Worm (Caenorhabditis elegans) whole organism, young adult: ENCODE results near the gene mdt-26.

ENCODE experiments used
- C17E4.6 ChIP-seq: fragments of 200-800 bp; sonication (Bioruptor generic); IDR thresholded peaks from 2 replicates; pipeline ENCODE4 v1.3.6; 2022; ENCODE audit warnings: missing genetic modification reagents, missing genetic modification characterization, missing compliant biosample characterization
- F23B12.7 ChIP-seq: sonication (generic microtip); optimal IDR thresholded peaks from 2 replicates; lab custom pipeline; 2017; ENCODE audit warnings: missing genetic modification characterization, mild to moderate bottlenecking, missing compliant biosample characterization, antibody characterized with exemption, moderate library complexity; ENCODE audit not compliant: insufficient read depth
- F52B5.7 ChIP-seq: sonication (generic microtip); optimal IDR thresholded peaks from 2 replicates; lab custom pipeline; 2016; ENCODE audit warnings: mild to moderate bottlenecking, missing genetic modification characterization, missing compliant biosample characterization
- F55B11.4 ChIP-seq: sonication (generic microtip); optimal IDR thresholded peaks from 2 replicates; lab custom pipeline; 2016; ENCODE audit warnings: missing compliant biosample characterization, missing genetic modification characterization, borderline replicate concordance; ENCODE audit not compliant: insufficient read depth
- T07F8.4 ChIP-seq: sonication (generic microtip); optimal IDR thresholded peaks from 2 replicates; lab custom pipeline; 2016; ENCODE audit warnings: mild to moderate bottlenecking, missing genetic modification characterization, moderate library complexity, missing compliant biosample characterization
- Y53F4B.3 ChIP-seq: fragments of 200-800 bp; sonication (Bioruptor generic); IDR thresholded peaks from 2 replicates; pipeline ENCODE4 v1.3.6; 2022; ENCODE audit warnings: missing genetic modification reagents, missing genetic modification characterization, missing compliant biosample characterization
- Y56A3A.18 ChIP-seq: fragments of 200-800 bp; sonication (Bioruptor generic); IDR thresholded peaks from 2 replicates; pipeline ENCODE4 v1.3.6; 2022; ENCODE audit warnings: missing genetic modification reagents, missing genetic modification characterization, missing compliant biosample characterization
- ama-1 ChIP-seq, 3 experiments: fragments of 150-350 bp in 1 of 3; sonication (generic microtip) in 2 of 3; optimal IDR thresholded peaks; 2 replicates each; lab custom pipeline; 2014 to 2018; ENCODE audit warnings: missing biosample characterization in 2 of 3, missing genetic modification characterization in 2 of 3, missing genetic modification reagents in 2 of 3
- ceh-27 ChIP-seq: fragments of 200-800 bp; sonication (Bioruptor generic); optimal IDR thresholded peaks from 2 replicates; lab custom pipeline; 2018; ENCODE audit warnings: mild to moderate bottlenecking, missing genetic modification characterization, moderate library complexity, missing compliant biosample characterization
- chd-7 ChIP-seq: sonication (generic microtip); optimal IDR thresholded peaks from 2 replicates; lab custom pipeline; 2016; ENCODE audit warnings: mild to moderate bottlenecking, missing genetic modification characterization, moderate library complexity, missing compliant biosample characterization
- dpff-1 ChIP-seq: sonication (generic microtip); optimal IDR thresholded peaks from 2 replicates; lab custom pipeline; 2017; ENCODE audit warnings: mild to moderate bottlenecking, missing genetic modification characterization, missing compliant biosample characterization
- dpl-1 ChIP-seq: fragments of 150-350 bp; optimal IDR thresholded peaks from 2 replicates; lab custom pipeline; 2014; ENCODE audit warnings: missing biosample characterization, missing genetic modification reagents, missing genetic modification characterization
- egrh-3 ChIP-seq: fragments of 200-800 bp; sonication (Bioruptor generic); IDR thresholded peaks from 2 replicates; pipeline ENCODE4 v1.3.6; 2022; ENCODE audit warnings: missing genetic modification reagents, missing genetic modification characterization, missing compliant biosample characterization
- fkh-3 ChIP-seq: sonication (generic microtip); optimal IDR thresholded peaks from 2 replicates; lab custom pipeline; 2016; ENCODE audit warnings: mild to moderate bottlenecking, missing genetic modification characterization, missing compliant biosample characterization
- gei-17 ChIP-seq: fragments of 200-800 bp; sonication (Bioruptor generic); optimal IDR thresholded peaks from 2 replicates; lab custom pipeline; 2018; ENCODE audit warnings: mild to moderate bottlenecking, missing genetic modification characterization, missing compliant biosample characterization
- hlh-26 ChIP-seq: fragments of 200-800 bp; sonication (Bioruptor generic); conservative IDR thresholded peaks from 2 replicates; pipeline ENCODE4 v1.3.6; 2022; ENCODE audit warnings: missing genetic modification reagents, missing genetic modification characterization, missing compliant biosample characterization
- hrde-1 ChIP-seq: sonication (generic microtip); optimal IDR thresholded peaks from 2 replicates; lab custom pipeline; 2016; ENCODE audit warnings: missing genetic modification characterization, mild to moderate bottlenecking, missing compliant biosample characterization, moderate library complexity, missing genotype, missing genetic modification reagents, borderline replicate concordance
- hsf-1 ChIP-seq: fragments of 200-800 bp; sonication (Bioruptor generic); IDR thresholded peaks from 2 replicates; pipeline ENCODE4 v1.3.6; 2022; ENCODE audit warnings: missing genetic modification reagents, missing genetic modification characterization, missing compliant biosample characterization
- lag-1 ChIP-seq: fragments of 200-800 bp; sonication (Bioruptor generic); IDR thresholded peaks from 2 replicates; pipeline ENCODE4 v1.3.6; 2022; ENCODE audit warnings: missing genetic modification reagents, missing genetic modification characterization, missing compliant biosample characterization
- lin-40 ChIP-seq: sonication (generic microtip); optimal IDR thresholded peaks from 2 replicates; lab custom pipeline; 2016; ENCODE audit warnings: missing genetic modification characterization, mild to moderate bottlenecking, missing compliant biosample characterization, missing genotype, missing genetic modification reagents
- nfyb-1 ChIP-seq: fragments of 200-800 bp; sonication (Bioruptor generic); IDR thresholded peaks from 2 replicates; pipeline ENCODE4 v1.3.6; 2022; ENCODE audit warnings: missing genetic modification reagents, missing genetic modification characterization, missing compliant biosample characterization
- snpc-3.4 ChIP-seq: sonication (generic microtip); optimal IDR thresholded peaks from 2 replicates; lab custom pipeline; 2017; ENCODE audit warnings: missing genetic modification characterization, mild to moderate bottlenecking, missing compliant biosample characterization, antibody characterized with exemption, moderate library complexity, missing genotype, missing genetic modification reagents
- tbp1 ChIP-seq: fragments of 200-800 bp; sonication (Bioruptor generic); optimal IDR thresholded peaks from 2 replicates; lab custom pipeline; 2018; ENCODE audit warnings: mild to moderate bottlenecking, missing genetic modification characterization, missing compliant biosample characterization
- unc-62 ChIP-seq: fragments of 150-350 bp; optimal IDR thresholded peaks from 2 replicates; lab custom pipeline; 2014; ENCODE audit warnings: missing biosample characterization, missing genetic modification reagents, missing genetic modification characterization
- zfh-2 ChIP-seq: fragments of 200-800 bp; sonication (Bioruptor generic); conservative IDR thresholded peaks from 2 replicates; pipeline ENCODE4 v1.3.6; 2022; ENCODE audit warnings: missing genetic modification reagents, missing genetic modification characterization, missing compliant biosample characterization
- ztf-25 ChIP-seq: fragments of 200-800 bp; sonication (Bioruptor generic); IDR thresholded peaks from 2 replicates; pipeline ENCODE4 v1.3.6; 2022; ENCODE audit warnings: missing genetic modification reagents, missing genetic modification characterization, missing compliant biosample characterization
- ztf-28 ChIP-seq: fragments of 200-800 bp; sonication (Bioruptor generic); IDR thresholded peaks from 2 replicates; pipeline ENCODE4 v1.3.6; 2022; ENCODE audit warnings: missing genetic modification reagents, missing genetic modification characterization, missing compliant biosample characterization

The mdt-26 gene

DNA sequence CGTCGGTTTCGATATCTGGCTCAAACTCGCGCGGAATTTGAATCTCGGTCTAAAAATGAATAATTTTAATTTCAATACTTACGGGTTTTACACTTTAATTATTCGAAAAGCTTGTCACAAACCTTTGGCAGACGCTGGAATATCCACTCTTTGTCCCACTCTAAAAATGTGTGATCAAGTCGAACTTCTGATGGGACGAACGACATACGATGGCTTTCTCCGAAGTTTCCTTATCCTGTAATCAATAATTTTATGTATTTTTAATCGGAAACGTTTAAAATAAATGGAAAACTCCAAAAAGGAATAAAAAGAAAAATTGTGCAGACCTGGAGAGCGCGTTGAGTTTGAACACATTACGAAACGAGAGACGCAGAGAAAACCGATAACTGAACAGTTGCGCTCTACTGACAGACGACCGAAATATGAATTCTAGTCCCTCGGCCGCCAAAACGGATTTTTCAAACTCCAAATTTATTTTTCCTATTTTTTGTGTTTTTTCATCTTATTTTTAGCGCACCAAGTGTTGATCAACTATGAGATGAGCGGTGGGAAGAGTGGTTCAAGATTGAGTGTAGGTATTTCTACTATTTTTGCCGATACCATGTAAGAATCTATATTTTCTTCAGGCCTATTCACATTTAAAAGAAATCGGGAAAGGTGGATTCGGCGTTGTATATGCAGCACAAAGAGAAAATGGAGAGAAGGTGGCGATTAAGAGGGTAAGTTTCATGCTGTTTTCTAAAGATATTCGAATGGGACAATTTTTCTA is 11.6 kb upstream of the mdt-26 start, which contains the start of the genes sam-4, F59E12.17 and zyg-1 (continued):
- no peak for TF ChIP-seq lag-1 (GFP tag; lab: Robert Waterston, UW)
- peak; percentile 80; the same call in 1 of the 2 replicates for TF ChIP-seq ztf-28 (GFP tag; lab: Robert Waterston, UW)
- TF ChIP-seq F23B12.7 (tag; lab: Kevin White, UChicago), result peak; percentile 83
- peak; percentile 42 for TF ChIP-seq dpl-1 (GFP tag; lab: Kevin White, UChicago)

DNA sequence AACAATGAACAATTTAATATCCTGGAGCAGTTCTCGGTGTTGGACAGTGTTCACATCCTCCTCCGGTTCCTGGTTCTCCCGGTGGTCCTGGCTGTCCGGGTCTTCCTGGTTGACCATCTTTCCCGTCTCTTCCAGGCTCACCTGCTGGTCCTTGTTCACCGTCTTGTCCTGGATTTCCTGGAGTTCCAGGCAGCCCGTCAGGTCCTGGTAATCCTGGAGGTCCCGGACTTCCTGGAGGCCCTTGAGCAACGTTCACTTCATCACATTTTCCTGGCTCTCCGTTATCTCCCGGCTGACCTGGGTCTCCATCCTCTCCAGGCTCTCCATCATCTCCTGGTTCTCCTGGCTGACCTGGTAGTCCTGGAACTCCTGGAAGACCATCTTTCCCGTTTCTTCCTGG is 9.6 kb upstream of the mdt-26 start:
- TF ChIP-seq hrde-1 (tag; lab: Kevin White, UChicago) (no peak), zfh-2 (GFP tag; lab: Robert Waterston, UW) (peak; percentile 85), egrh-3 (peak; percentile 64; the same call in 1 of the 2 replicates), T07F8.4 (tag; lab: Kevin White, UChicago) (no peak), chd-7 (tag; lab: Kevin White, UChicago) (no peak)

DNA sequence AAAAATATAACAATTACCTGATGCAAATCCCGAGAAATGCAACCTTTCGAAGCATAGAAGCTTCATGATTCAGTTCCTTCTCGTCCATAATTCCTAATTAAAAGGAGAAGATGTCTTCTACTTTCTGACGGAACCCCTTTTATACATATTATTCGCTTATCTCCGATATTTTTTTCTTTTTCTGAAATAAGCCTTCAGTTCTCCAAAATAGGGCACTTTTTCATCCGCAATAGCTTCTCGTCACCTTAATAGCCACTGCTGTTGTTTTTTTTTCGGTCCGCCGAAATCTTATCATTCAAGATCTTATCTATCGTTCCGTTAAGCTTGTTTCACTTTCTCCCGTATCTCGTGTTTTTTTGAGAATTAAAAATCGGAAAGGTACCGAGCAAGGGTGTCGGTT is 8.6 kb upstream of the mdt-26 start, which contains the start of gene bli-2:
TSS of gene bli-2 (minus strand) at position 101 of the 400 bp plus-strand sequence.
- TF ChIP-seq snpc-3.4 (tag; lab: Kevin White, UChicago) (no peak), Y53F4B.3 (no peak), dpff-1 (tag; lab: Kevin White, UChicago) (no peak), ztf-28 (GFP tag; lab: Robert Waterston, UW) (no peak), ceh-27 (GFP tag; lab: Kevin White, UChicago) (no peak), ztf-25 (GFP tag; lab: Robert Waterston, UW) (no peak), unc-62 (GFP tag; lab: Kevin White, UChicago) (no peak)

DNA sequence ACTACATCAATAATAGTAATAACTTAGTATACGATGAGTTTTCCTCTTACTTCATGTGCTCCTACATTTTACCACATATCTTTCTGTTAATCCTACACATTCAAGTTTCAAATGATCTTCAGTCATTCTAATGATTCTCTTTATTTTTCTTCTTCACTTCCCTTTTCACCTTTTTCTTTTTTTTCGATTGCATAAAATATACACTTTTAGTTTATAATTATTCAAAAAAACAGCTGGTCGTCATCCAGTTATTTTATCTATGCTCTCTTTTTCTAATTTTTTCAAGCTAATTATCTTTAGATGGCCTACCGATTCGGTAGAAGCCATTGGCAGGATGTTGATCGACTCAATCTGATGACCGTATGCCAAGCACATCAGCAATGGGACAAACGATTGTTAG is 6.8 kb upstream of the mdt-26 start, which contains the start of gene F59E12.1:
TSS of gene F59E12.1 (plus strand) at position 301 of the 400 bp plus-strand sequence.
- TF ChIP-seq Y56A3A.18, result no peak
- TF ChIP-seq gei-17 (GFP tag; lab: Kevin White, UChicago), result no peak
- no peak for TF ChIP-seq ama-1 (optimal IDR thresholded peaks at IDR 0.05; lab: Kevin White, UChicago)
- no peak for TF ChIP-seq ama-1 (GFP tag; optimal IDR thresholded peaks at IDR 0.05; lab: Kevin White, UChicago)
- no peak for TF ChIP-seq C17E4.6 (GFP tag; lab: Robert Waterston, UW)
- no peak for TF ChIP-seq F52B5.7
- no peak for TF ChIP-seq tbp1 (GFP tag; lab: Kevin White, UChicago)
- TF ChIP-seq hlh-26 (GFP tag; lab: Robert Waterston, UW), result no peak
- no peak for TF ChIP-seq fkh-3
- no peak for TF ChIP-seq F55B11.4 (tag; lab: Kevin White, UChicago)

DNA sequence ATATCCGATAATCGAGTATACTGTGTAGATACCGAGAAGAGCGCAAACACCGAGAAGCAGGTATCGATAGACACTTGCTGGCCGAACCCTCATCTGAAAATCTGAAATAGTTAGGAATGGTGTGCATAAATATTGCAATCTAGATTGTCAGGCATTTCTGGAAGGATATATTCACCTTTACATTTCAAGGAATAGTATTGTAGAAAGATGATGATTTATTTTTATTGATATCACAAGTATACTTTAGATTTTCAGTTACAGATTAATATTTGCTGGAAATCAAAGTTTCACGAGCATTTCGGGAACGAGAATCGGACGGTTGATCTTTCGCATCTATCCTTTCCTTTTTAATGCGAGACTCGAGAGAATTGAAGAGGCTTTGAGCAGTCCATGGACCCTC is 1.3 kb upstream of the mdt-26 start, which contains the start of gene fut-3:
TSS of gene fut-3 (minus strand) at position 101 of the 400 bp plus-strand sequence.
- TF ChIP-seq hsf-1 (GFP tag; lab: Robert Waterston, UW) (no peak), dpff-1 (tag; lab: Kevin White, UChicago) (no peak), dpl-1 (GFP tag; lab: Kevin White, UChicago) (no peak), nfyb-1 (GFP tag; lab: Robert Waterston, UW) (0 out of 2 replicates have a peak, but pooled peaks have one; percentile 37), lin-40 (tag; lab: Kevin White, UChicago) (no peak)
